Worm (Caenorhabditis elegans) whole organism, late embryonic: Measurements from ENCODE around the gene mccc-2.

Experiments
- C08G9.2 ChIP-seq: sonication (generic microtip); optimal IDR thresholded peaks from 2 replicates; lab custom pipeline; 2016; ENCODE audit warnings: mild to moderate bottlenecking, missing genetic modification characterization, moderate library complexity, missing compliant biosample characterization
- C38D4.7 ChIP-seq: fragments of 200-800 bp; sonication (Bioruptor generic); optimal IDR thresholded peaks from 2 replicates; lab custom pipeline; 2018; ENCODE audit warnings: mild to moderate bottlenecking, missing genetic modification characterization, moderate library complexity, missing compliant biosample characterization
- F13H6.1 ChIP-seq: sonication (generic microtip); optimal IDR thresholded peaks from 2 replicates; lab custom pipeline; 2016; ENCODE audit warnings: missing genetic modification characterization, missing compliant biosample characterization
- K09A11.1 ChIP-seq: sonication (generic microtip); optimal IDR thresholded peaks from 2 replicates; lab custom pipeline; 2017; ENCODE audit warnings: antibody characterized with exemption, mild to moderate bottlenecking, missing genetic modification characterization, missing compliant biosample characterization; ENCODE audit not compliant: insufficient read depth
- T23F11.4 ChIP-seq: fragments of 200-800 bp; sonication (Bioruptor generic); optimal IDR thresholded peaks from 2 replicates; lab custom pipeline; 2018; ENCODE audit warnings: mild to moderate bottlenecking, missing genetic modification characterization, missing compliant biosample characterization
- ahr-1 ChIP-seq: sonication (generic microtip); optimal IDR thresholded peaks from 2 replicates; lab custom pipeline; 2016; ENCODE audit warnings: missing genetic modification characterization, missing compliant biosample characterization
- ama-1 ChIP-seq: fragments of 150-350 bp; optimal IDR thresholded peaks from 2 replicates; lab custom pipeline; 2014
- ceh-14 ChIP-seq: sonication (generic microtip); optimal IDR thresholded peaks from 2 replicates; lab custom pipeline; 2016; ENCODE audit warnings: missing genotype, missing genetic modification characterization, missing compliant biosample characterization
- ceh-2 ChIP-seq: sonication (generic microtip); optimal IDR thresholded peaks from 2 replicates; lab custom pipeline; 2016; ENCODE audit warnings: missing genotype, missing genetic modification characterization, missing compliant biosample characterization
- ceh-22 ChIP-seq: sonication (generic microtip); optimal IDR thresholded peaks from 2 replicates; lab custom pipeline; 2017; ENCODE audit warnings: missing biosample characterization, missing genetic modification characterization
- ceh-24 ChIP-seq: sonication (generic microtip); optimal IDR thresholded peaks from 2 replicates; lab custom pipeline; 2016; ENCODE audit warnings: mild to moderate bottlenecking, missing genetic modification characterization, missing compliant biosample characterization
- ceh-30 ChIP-seq: fragments of 150-350 bp; optimal IDR thresholded peaks from 2 replicates; lab custom pipeline; 2014; ENCODE audit warnings: missing biosample characterization, missing genetic modification characterization
- ceh-34 ChIP-seq: sonication (generic microtip); optimal IDR thresholded peaks from 2 replicates; lab custom pipeline; 2016; ENCODE audit warnings: mild to moderate bottlenecking, missing genetic modification characterization, missing compliant biosample characterization
- ceh-45 ChIP-seq: fragments of 200-800 bp; sonication (Bioruptor generic); IDR thresholded peaks from 2 replicates; pipeline ENCODE4 v1.3.6; 2022; ENCODE audit warnings: missing genetic modification reagents, missing genetic modification characterization, missing compliant biosample characterization
- ceh-48 ChIP-seq: sonication (generic microtip); optimal IDR thresholded peaks from 2 replicates; lab custom pipeline; 2016; ENCODE audit warnings: missing genetic modification characterization, inconsistent platforms, missing compliant biosample characterization
- ceh-6 ChIP-seq: fragments of 200-800 bp; sonication (Bioruptor generic); optimal IDR thresholded peaks from 2 replicates; lab custom pipeline; 2018; ENCODE audit warnings: mild to moderate bottlenecking, missing genetic modification characterization, missing compliant biosample characterization
- ceh-9 ChIP-seq: sonication (generic microtip); optimal IDR thresholded peaks from 2 replicates; lab custom pipeline; 2016; ENCODE audit warnings: mild to moderate bottlenecking, missing genetic modification characterization, inconsistent platforms, missing compliant biosample characterization
- che-1 ChIP-seq: sonication (generic microtip); optimal IDR thresholded peaks from 2 replicates; lab custom pipeline; 2016; ENCODE audit warnings: mild to moderate bottlenecking, missing genetic modification characterization, missing compliant biosample characterization
- dve-1 ChIP-seq: sonication (generic microtip); optimal IDR thresholded peaks from 2 replicates; lab custom pipeline; 2017; ENCODE audit warnings: antibody characterized with exemption, mild to moderate bottlenecking, missing genetic modification characterization, missing compliant biosample characterization
- elt-2 ChIP-seq: sonication (generic microtip); optimal IDR thresholded peaks from 2 replicates; lab custom pipeline; 2016; ENCODE audit warnings: missing genetic modification reagents, missing genetic modification characterization, missing compliant biosample characterization
- eyg-1 ChIP-seq: sonication (generic microtip); optimal IDR thresholded peaks from 2 replicates; lab custom pipeline; 2016; ENCODE audit warnings: missing genotype, missing genetic modification characterization, missing compliant biosample characterization
- fax-1 ChIP-seq: sonication (generic microtip); optimal IDR thresholded peaks from 2 replicates; lab custom pipeline; 2016; ENCODE audit warnings: missing genotype, missing genetic modification characterization, missing compliant biosample characterization
- fkh-6 ChIP-seq: sonication (generic microtip); optimal IDR thresholded peaks from 2 replicates; lab custom pipeline; 2016; ENCODE audit warnings: missing genetic modification characterization, missing compliant biosample characterization
- gmeb-2 ChIP-seq: sonication (generic microtip); optimal IDR thresholded peaks from 2 replicates; lab custom pipeline; 2016; ENCODE audit warnings: missing genetic modification characterization, inconsistent platforms, missing compliant biosample characterization
- hlh-13 ChIP-seq: fragments of 200-800 bp; sonication (Bioruptor generic); optimal IDR thresholded peaks from 2 replicates; lab custom pipeline; 2018; ENCODE audit warnings: mild to moderate bottlenecking, missing genetic modification characterization, missing compliant biosample characterization
- hlh-30 ChIP-seq: sonication (generic microtip); optimal IDR thresholded peaks from 2 replicates; lab custom pipeline; 2017; ENCODE audit warnings: antibody characterized with exemption, missing genetic modification characterization, missing compliant biosample characterization; ENCODE audit not compliant: insufficient read depth
- hlh-8 ChIP-seq: sonication (generic microtip); optimal IDR thresholded peaks from 2 replicates; lab custom pipeline; 2016; ENCODE audit warnings: missing genotype, missing genetic modification characterization, missing compliant biosample characterization
- lim-6 ChIP-seq: sonication (generic microtip); optimal IDR thresholded peaks from 2 replicates; lab custom pipeline; 2016; ENCODE audit warnings: missing genetic modification characterization, missing compliant biosample characterization
- madf-2 ChIP-seq: sonication (generic microtip); optimal IDR thresholded peaks from 2 replicates; lab custom pipeline; 2017; ENCODE audit warnings: missing genetic modification characterization, missing compliant biosample characterization
- mec-3 ChIP-seq: sonication (generic microtip); optimal IDR thresholded peaks from 2 replicates; lab custom pipeline; 2016; ENCODE audit warnings: borderline replicate concordance, missing genetic modification characterization, missing compliant biosample characterization
- nhr-11 ChIP-seq: fragments of 150-350 bp; optimal IDR thresholded peaks from 2 replicates; lab custom pipeline; 2014; ENCODE audit warnings: missing biosample characterization, missing genetic modification characterization
- npax-4 ChIP-seq: sonication (generic microtip); optimal IDR thresholded peaks from 2 replicates; lab custom pipeline; 2016; ENCODE audit warnings: missing genetic modification characterization, missing compliant biosample characterization
- pat-9 ChIP-seq: fragments of 200-800 bp; sonication (Bioruptor generic); optimal IDR thresholded peaks from 2 replicates; lab custom pipeline; 2018; ENCODE audit warnings: mild to moderate bottlenecking, missing genetic modification characterization, moderate library complexity, missing compliant biosample characterization
- pax-1 ChIP-seq: fragments of 150-350 bp; optimal IDR thresholded peaks from 2 replicates; lab custom pipeline; 2014; ENCODE audit warnings: missing biosample characterization, missing genetic modification characterization
- pha-2 ChIP-seq: sonication (generic microtip); optimal IDR thresholded peaks from 2 replicates; lab custom pipeline; 2017; ENCODE audit warnings: mild to moderate bottlenecking, missing genetic modification characterization, missing compliant biosample characterization
- pha-4 ChIP-seq: fragments of 150-350 bp; optimal IDR thresholded peaks from 2 replicates; lab custom pipeline; 2018; ENCODE audit warnings: missing biosample characterization, missing genetic modification reagents, missing genetic modification characterization
- pros-1 ChIP-seq: fragments of 150-350 bp; optimal IDR thresholded peaks from 2 replicates; lab custom pipeline; 2014; ENCODE audit warnings: missing biosample characterization, missing genetic modification reagents, missing genetic modification characterization
- rnt-1 ChIP-seq: sonication (generic microtip); optimal IDR thresholded peaks from 2 replicates; lab custom pipeline; 2016; ENCODE audit warnings: missing genetic modification characterization, missing compliant biosample characterization
- sdc-2 ChIP-seq: sonication (generic microtip); optimal IDR thresholded peaks from 2 replicates; lab custom pipeline; 2016; ENCODE audit warnings: missing genotype, missing genetic modification characterization, missing compliant biosample characterization
- sox-2 ChIP-seq: fragments of 200-800 bp; sonication (Bioruptor generic); IDR thresholded peaks from 2 replicates; pipeline ENCODE4 v1.3.6; 2022; ENCODE audit warnings: missing genetic modification reagents, missing genetic modification characterization, missing compliant biosample characterization
- sox-4 ChIP-seq: sonication (generic microtip); optimal IDR thresholded peaks from 2 replicates; lab custom pipeline; 2017; ENCODE audit warnings: mild to moderate bottlenecking, missing genetic modification characterization, inconsistent platforms, missing compliant biosample characterization
- syd-9 ChIP-seq: sonication (generic microtip); optimal IDR thresholded peaks from 2 replicates; lab custom pipeline; 2016; ENCODE audit warnings: mild to moderate bottlenecking, missing genetic modification characterization, moderate library complexity, missing compliant biosample characterization
- tbx-2 ChIP-seq: sonication (generic microtip); optimal IDR thresholded peaks from 2 replicates; lab custom pipeline; 2016; ENCODE audit warnings: missing genetic modification characterization, missing compliant biosample characterization
- tbx-7 ChIP-seq: sonication (generic microtip); optimal IDR thresholded peaks from 2 replicates; lab custom pipeline; 2016; ENCODE audit warnings: missing genotype, missing genetic modification characterization, missing compliant biosample characterization
- ttx-3 ChIP-seq: sonication (generic microtip); optimal IDR thresholded peaks from 2 replicates; lab custom pipeline; 2016; ENCODE audit warnings: missing genetic modification reagents, missing genetic modification characterization, missing compliant biosample characterization
- unc-3 ChIP-seq, 2 experiments: fragments of 200-800 bp in 1 of 2; sonication (Bioruptor generic) in 1 of 2; sonication (generic microtip) in 1 of 2; conservative IDR thresholded peaks in 1 of 2; optimal IDR thresholded peaks in 1 of 2; 2 replicates each; pipeline versions ENCODE4 v1.3.6 to Lab custom; 2016 to 2022; ENCODE audit warnings: missing compliant biosample characterization in 2 of 2, missing genetic modification characterization in 2 of 2, missing genetic modification reagents in 1 of 2
- unc-42 ChIP-seq: sonication (generic microtip); optimal IDR thresholded peaks from 2 replicates; lab custom pipeline; 2016; ENCODE audit warnings: missing genotype, missing genetic modification characterization, missing compliant biosample characterization
- unc-55 ChIP-seq: sonication (generic microtip); optimal IDR thresholded peaks from 2 replicates; lab custom pipeline; 2017; ENCODE audit warnings: missing biosample characterization, missing genetic modification reagents, missing genetic modification characterization
- ztf-16 ChIP-seq: sonication (generic microtip); optimal IDR thresholded peaks from 2 replicates; lab custom pipeline; 2017; ENCODE audit warnings: missing genetic modification characterization, missing compliant biosample characterization

Gene mccc-2

DNA sequence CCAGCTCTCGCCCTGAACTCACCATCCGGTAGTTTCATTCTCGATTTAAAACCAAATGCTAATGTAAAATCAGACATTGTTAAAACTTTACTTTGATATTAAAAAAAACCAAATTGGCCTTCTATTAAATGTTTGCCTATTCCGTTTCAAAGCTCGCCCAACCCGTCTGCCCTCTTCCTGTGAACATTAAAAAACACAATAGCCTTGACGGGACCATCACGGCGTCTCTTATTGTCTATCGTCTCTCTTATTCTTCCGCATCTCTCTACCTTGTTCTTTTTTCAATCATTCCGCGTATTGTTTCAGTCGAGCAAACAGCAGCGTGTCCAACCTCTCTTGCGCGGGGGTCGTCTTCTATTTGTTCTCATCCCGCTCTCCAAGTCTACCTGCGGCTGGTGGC, 25.5 kb upstream of the mccc-2 start, which contains the start of gene ZK512.1 (continued):
- TF ChIP-seq sox-2 (GFP tag; lab: Robert Waterston, UW) (no peak), rnt-1 (tag; lab: Kevin White, UChicago) (no peak), unc-42 (no peak), pha-2 (tag; lab: Kevin White, UChicago) (no peak), fkh-6 (no peak)

DNA sequence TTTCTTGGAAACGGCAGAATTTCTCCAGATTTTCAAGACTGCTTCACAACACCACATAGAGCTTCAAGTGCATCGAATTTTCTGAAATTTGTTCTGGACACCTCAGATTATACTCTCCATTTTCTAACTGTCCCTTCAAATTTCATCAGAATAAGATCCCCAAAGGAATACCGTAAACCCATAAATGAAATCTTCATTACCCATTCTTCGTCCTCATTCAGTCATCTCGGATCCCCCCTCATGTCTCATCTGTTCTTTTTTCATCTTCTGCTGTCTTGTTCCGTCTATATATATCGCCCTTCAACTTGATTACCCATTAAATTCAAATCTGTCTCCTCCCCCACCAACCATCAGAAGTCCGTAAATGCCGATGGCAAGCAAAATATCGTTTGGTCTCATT, 24.9 kb upstream of the mccc-2 start:
- TF ChIP-seq T23F11.4 (GFP tag; lab: Kevin White, UChicago) (no peak), ceh-24 (tag; lab: Kevin White, UChicago) (no peak), syd-9 (tag; lab: Kevin White, UChicago) (no peak)

- TF ChIP-seq dve-1 (tag; lab: Kevin White, UChicago) (no peak), syd-9 (tag; lab: Kevin White, UChicago) (no peak), ceh-22 (tag; lab: Kevin White, UChicago) (no peak), sox-4 (no peak), K09A11.1 (no peak), ama-1 (lab: Kevin White, UChicago) (no peak), ceh-6 (GFP tag; lab: Kevin White, UChicago) (no peak), ceh-48 (no peak), ztf-16 (no peak), ahr-1 (tag; lab: Kevin White, UChicago) (no peak), C38D4.7 (GFP tag; lab: Kevin White, UChicago) (no peak), gmeb-2 (tag; lab: Kevin White, UChicago) (no peak), npax-4 (no peak), ceh-2 (no peak), ttx-3 (tag; lab: Kevin White, UChicago) (no peak), sdc-2 (tag; lab: Kevin White, UChicago) (peak; percentile 55), unc-55 (GFP tag; lab: Kevin White, UChicago) (no peak), hlh-13 (GFP tag; lab: Kevin White, UChicago) (no peak), unc-42 (peak; percentile 23), hlh-30 (tag; lab: Kevin White, UChicago) (no peak), nhr-11 (tag; lab: Kevin White, UChicago) (no peak), ceh-9 (tag; lab: Kevin White, UChicago) (no peak), sox-2 (GFP tag; lab: Robert Waterston, UW) (0 out of 2 replicates have a peak, but pooled peaks have one; percentile 1), pax-1 (tag; lab: Kevin White, UChicago) (no peak), fkh-6 (no peak), hlh-8 (tag; lab: Kevin White, UChicago) (no peak), ceh-14 (tag; lab: Kevin White, UChicago) (peak; percentile 33), pros-1 (tag; lab: Kevin White, UChicago) (no peak), elt-2 (tag; lab: Kevin White, UChicago) (no peak), C08G9.2 (tag; lab: Kevin White, UChicago) (peak; percentile 20), tbx-2 (peak; percentile 37), madf-2 (peak; percentile 5), mec-3 (tag; lab: Kevin White, UChicago) (no peak), eyg-1 (tag; lab: Kevin White, UChicago) (no peak), ceh-34 (tag; lab: Kevin White, UChicago) (peak; percentile 49), F13H6.1 (tag; lab: Kevin White, UChicago) (no peak), ceh-30 (tag; lab: Kevin White, UChicago) (no peak), lim-6 (tag; lab: Kevin White, UChicago) (no peak), fax-1 (tag; lab: Kevin White, UChicago) (no peak), ceh-45 (GFP tag; lab: Robert Waterston, UW) (no peak), che-1 (tag; lab: Kevin White, UChicago) (no peak), pha-4 (tag; lab: Kevin White, UChicago) (no peak), unc-3 (GFP tag; conservative IDR thresholded peaks at IDR 0.05; lab: Robert Waterston, UW) (no peak), unc-3 (tag; optimal IDR thresholded peaks at IDR 0.05; lab: Kevin White, UChicago) (no peak), rnt-1 (tag; lab: Kevin White, UChicago) (no peak), tbx-7 (tag; lab: Kevin White, UChicago) (no peak), pat-9 (tag; lab: Kevin White, UChicago) (no peak)
Observed at ce11 chrIII:9112479-9112878, 23.3 kb upstream of the mccc-2 start.
